Fruit fly (Drosophila melanogaster) Kc167 (cell line): ENCODE data around the gene Ost48.

Experiments used
- Myc ChIP-seq: fragments of >200 bp; optimal IDR thresholded peaks from 2 replicates; lab custom pipeline; 2017; ENCODE audit warnings: missing external identifiers
- Sin3A ChIP-seq: fragments of >200 bp; optimal IDR thresholded peaks from 2 replicates; lab custom pipeline; 2018; ENCODE audit warnings: missing external identifiers
- h ChIP-seq: fragments of >200 bp; optimal IDR thresholded peaks from 3 replicates; lab custom pipeline; 2018; ENCODE audit warnings: missing external identifiers
- insv ChIP-seq: fragments of >200 bp; optimal IDR thresholded peaks from 3 replicates; lab custom pipeline; 2018; ENCODE audit warnings: missing external identifiers
- psq ChIP-seq: fragments of >200 bp; optimal IDR thresholded peaks from 2 replicates; lab custom pipeline; 2017; ENCODE audit warnings: missing external identifiers
- ttk ChIP-seq: sonication (Bioruptor generic); optimal IDR thresholded peaks from 2 replicates; lab custom pipeline; 2017; ENCODE audit warnings: missing external identifiers

dm6 chrX:9195311-9195710, 37.0 kb upstream of the Ost48 start:
- no peak for TF ChIP-seq ttk (lab: Kevin White, UChicago)
- no peak for TF ChIP-seq psq
- no peak for TF ChIP-seq insv
- no peak for TF ChIP-seq Sin3A (lab: Kevin White, UChicago)
- TF ChIP-seq Myc (lab: Kevin White, UChicago): no peak
- TF ChIP-seq h (lab: Kevin White, UChicago): no peak
